Worm (Caenorhabditis elegans) whole organism, late embryonic: ENCODE results near the gene dyf-4.
A peak's percentile ranks its signal among the peaks of the same experiment; 100 is the strongest.

Experiments
- C08G9.2 ChIP-seq: sonication (generic microtip); optimal IDR thresholded peaks from 2 replicates; lab custom pipeline; 2016; ENCODE audit warnings: mild to moderate bottlenecking, missing genetic modification characterization, moderate library complexity, missing compliant biosample characterization
- ama-1 ChIP-seq: fragments of 150-350 bp; optimal IDR thresholded peaks from 2 replicates; lab custom pipeline; 2014
- ceh-14 ChIP-seq: sonication (generic microtip); optimal IDR thresholded peaks from 2 replicates; lab custom pipeline; 2016; ENCODE audit warnings: missing genotype, missing genetic modification characterization, missing compliant biosample characterization
- ceh-18 ChIP-seq: sonication (generic microtip); optimal IDR thresholded peaks from 2 replicates; lab custom pipeline; 2016; ENCODE audit warnings: missing genetic modification characterization, missing compliant biosample characterization
- ceh-19 ChIP-seq: fragments of 200-800 bp; sonication (Bioruptor generic); optimal IDR thresholded peaks from 2 replicates; lab custom pipeline; 2018; ENCODE audit warnings: mild to moderate bottlenecking, missing genetic modification characterization, missing compliant biosample characterization
- ceh-30 ChIP-seq: fragments of 150-350 bp; optimal IDR thresholded peaks from 2 replicates; lab custom pipeline; 2014; ENCODE audit warnings: missing biosample characterization, missing genetic modification characterization
- ceh-48 ChIP-seq: sonication (generic microtip); optimal IDR thresholded peaks from 2 replicates; lab custom pipeline; 2016; ENCODE audit warnings: missing genetic modification characterization, inconsistent platforms, missing compliant biosample characterization
- ceh-6 ChIP-seq: fragments of 200-800 bp; sonication (Bioruptor generic); optimal IDR thresholded peaks from 2 replicates; lab custom pipeline; 2018; ENCODE audit warnings: mild to moderate bottlenecking, missing genetic modification characterization, missing compliant biosample characterization
- ceh-9 ChIP-seq: sonication (generic microtip); optimal IDR thresholded peaks from 2 replicates; lab custom pipeline; 2016; ENCODE audit warnings: mild to moderate bottlenecking, missing genetic modification characterization, inconsistent platforms, missing compliant biosample characterization
- dve-1 ChIP-seq: sonication (generic microtip); optimal IDR thresholded peaks from 2 replicates; lab custom pipeline; 2017; ENCODE audit warnings: antibody characterized with exemption, mild to moderate bottlenecking, missing genetic modification characterization, missing compliant biosample characterization
- elt-2 ChIP-seq: sonication (generic microtip); optimal IDR thresholded peaks from 2 replicates; lab custom pipeline; 2016; ENCODE audit warnings: missing genetic modification reagents, missing genetic modification characterization, missing compliant biosample characterization
- ets-4 ChIP-seq: sonication (generic microtip); optimal IDR thresholded peaks from 2 replicates; lab custom pipeline; 2016; ENCODE audit warnings: missing genetic modification characterization, missing compliant biosample characterization
- eyg-1 ChIP-seq: sonication (generic microtip); optimal IDR thresholded peaks from 2 replicates; lab custom pipeline; 2016; ENCODE audit warnings: missing genotype, missing genetic modification characterization, missing compliant biosample characterization
- fax-1 ChIP-seq: sonication (generic microtip); optimal IDR thresholded peaks from 2 replicates; lab custom pipeline; 2016; ENCODE audit warnings: missing genotype, missing genetic modification characterization, missing compliant biosample characterization
- gmeb-2 ChIP-seq: sonication (generic microtip); optimal IDR thresholded peaks from 2 replicates; lab custom pipeline; 2016; ENCODE audit warnings: missing genetic modification characterization, inconsistent platforms, missing compliant biosample characterization
- hlh-6 ChIP-seq: sonication (generic microtip); optimal IDR thresholded peaks from 2 replicates; lab custom pipeline; 2016; ENCODE audit warnings: missing genotype, missing genetic modification characterization, missing compliant biosample characterization
- hlh-8 ChIP-seq: sonication (generic microtip); optimal IDR thresholded peaks from 2 replicates; lab custom pipeline; 2016; ENCODE audit warnings: missing genotype, missing genetic modification characterization, missing compliant biosample characterization
- madf-2 ChIP-seq: sonication (generic microtip); optimal IDR thresholded peaks from 2 replicates; lab custom pipeline; 2017; ENCODE audit warnings: missing genetic modification characterization, missing compliant biosample characterization
- nhr-11 ChIP-seq: fragments of 150-350 bp; optimal IDR thresholded peaks from 2 replicates; lab custom pipeline; 2014; ENCODE audit warnings: missing biosample characterization, missing genetic modification characterization
- nhr-232 ChIP-seq: sonication (generic microtip); optimal IDR thresholded peaks from 2 replicates; lab custom pipeline; 2016; ENCODE audit warnings: missing genetic modification characterization, missing compliant biosample characterization
- odd-2 ChIP-seq: sonication (generic microtip); optimal IDR thresholded peaks from 2 replicates; lab custom pipeline; 2017; ENCODE audit warnings: antibody characterized with exemption, mild to moderate bottlenecking, missing genetic modification characterization, missing compliant biosample characterization
- pag-3 ChIP-seq: sonication (generic microtip); optimal IDR thresholded peaks from 2 replicates; lab custom pipeline; 2016; ENCODE audit warnings: missing compliant biosample characterization, missing genetic modification characterization, borderline replicate concordance
- pqm-1 ChIP-seq: sonication (generic microtip); optimal IDR thresholded peaks from 2 replicates; lab custom pipeline; 2016; ENCODE audit warnings: missing genetic modification characterization, missing compliant biosample characterization
- pros-1 ChIP-seq: fragments of 150-350 bp; optimal IDR thresholded peaks from 2 replicates; lab custom pipeline; 2014; ENCODE audit warnings: missing biosample characterization, missing genetic modification reagents, missing genetic modification characterization
- ref-2 ChIP-seq: sonication (generic microtip); optimal IDR thresholded peaks from 2 replicates; lab custom pipeline; 2016; ENCODE audit warnings: missing genetic modification characterization, missing compliant biosample characterization
- sdc-2 ChIP-seq: sonication (generic microtip); optimal IDR thresholded peaks from 2 replicates; lab custom pipeline; 2016; ENCODE audit warnings: missing genotype, missing genetic modification characterization, missing compliant biosample characterization
- sox-2 ChIP-seq: fragments of 200-800 bp; sonication (Bioruptor generic); IDR thresholded peaks from 2 replicates; pipeline ENCODE4 v1.3.6; 2022; ENCODE audit warnings: missing genetic modification reagents, missing genetic modification characterization, missing compliant biosample characterization
- syd-9 ChIP-seq: sonication (generic microtip); optimal IDR thresholded peaks from 2 replicates; lab custom pipeline; 2016; ENCODE audit warnings: mild to moderate bottlenecking, missing genetic modification characterization, moderate library complexity, missing compliant biosample characterization
- tbx-2 ChIP-seq: sonication (generic microtip); optimal IDR thresholded peaks from 2 replicates; lab custom pipeline; 2016; ENCODE audit warnings: missing genetic modification characterization, missing compliant biosample characterization
- ttx-3 ChIP-seq: sonication (generic microtip); optimal IDR thresholded peaks from 2 replicates; lab custom pipeline; 2016; ENCODE audit warnings: missing genetic modification reagents, missing genetic modification characterization, missing compliant biosample characterization
- unc-55 ChIP-seq: sonication (generic microtip); optimal IDR thresholded peaks from 2 replicates; lab custom pipeline; 2017; ENCODE audit warnings: missing biosample characterization, missing genetic modification reagents, missing genetic modification characterization
- zip-5 ChIP-seq: sonication (generic microtip); optimal IDR thresholded peaks from 2 replicates; lab custom pipeline; 2016; ENCODE audit warnings: missing genetic modification characterization, missing compliant biosample characterization

dyf-4 gene

ce11 chrV:12491070-12491643 is 34.4 kb downstream of the dyf-4 start:
- no peak for TF ChIP-seq sdc-2
- no peak for TF ChIP-seq elt-2 (tag; lab: Kevin White, UChicago)

- no peak for TF ChIP-seq ceh-14 (tag; lab: Kevin White, UChicago)
These were observed 37.5 kb downstream of the dyf-4 start for ce11 chrV:12488002-12488401.

ce11 chrV:12486934-12487333 is 38.6 kb downstream of the dyf-4 start, which contains the start of gene inx-11:
Gene inx-11, plus strand, starts transcription at chrV:12487234.
- TF ChIP-seq ceh-19 (GFP tag; lab: Kevin White, UChicago): no peak
- TF ChIP-seq hlh-8: no peak
- TF ChIP-seq ceh-9 (tag; lab: Kevin White, UChicago): no peak
- TF ChIP-seq sox-2: no peak
- TF ChIP-seq, all 69 proteins: peak for 0

- TF ChIP-seq ceh-6 (GFP tag; lab: Kevin White, UChicago) (no peak), odd-2 (tag; lab: Kevin White, UChicago) (no peak)
These were observed 41.0 kb downstream of the dyf-4 start, which contains the start of gene srt-39 for ce11 chrV:12484585-12484984. Gene srt-39, plus strand, starts transcription at chrV:12484885.

ce11 chrV:12478990-12479389 is 46.5 kb downstream of the dyf-4 start:
- peak; percentile 49 for TF ChIP-seq ceh-18 (tag; lab: Kevin White, UChicago)
- TF ChIP-seq ets-4 (tag; lab: Kevin White, UChicago): no peak
- TF ChIP-seq nhr-232 (tag; lab: Kevin White, UChicago): no peak
- TF ChIP-seq ceh-48: no peak
- no peak for TF ChIP-seq nhr-11

ce11 chrV:12478111-12478510 is 47.4 kb downstream of the dyf-4 start, which contains the start of gene atn-1:
Gene atn-1, plus strand, starts transcription at chrV:12478411.
- TF ChIP-seq ceh-48 (no peak), ama-1 (lab: Kevin White, UChicago) (no peak), sox-2 (no peak), nhr-232 (tag; lab: Kevin White, UChicago) (no peak), pros-1 (tag; lab: Kevin White, UChicago) (no peak), pag-3 (no peak), madf-2 (tag; lab: Kevin White, UChicago) (no peak), pqm-1 (tag; lab: Kevin White, UChicago) (no peak), syd-9 (tag; lab: Kevin White, UChicago) (no peak), ref-2 (no peak), hlh-6 (tag; lab: Kevin White, UChicago) (no peak)
- TF ChIP-seq, all 69 proteins: peak for 0

ce11 chrV:12477139-12477538 is 48.4 kb downstream of the dyf-4 start:
- TF ChIP-seq ceh-9 (tag; lab: Kevin White, UChicago) (no peak), C08G9.2 (tag; lab: Kevin White, UChicago) (no peak), dve-1 (tag; lab: Kevin White, UChicago) (no peak), gmeb-2 (no peak), ceh-14 (tag; lab: Kevin White, UChicago) (no peak), ceh-18 (tag; lab: Kevin White, UChicago) (peak; percentile 69), pros-1 (tag; lab: Kevin White, UChicago) (no peak), fax-1 (tag; lab: Kevin White, UChicago) (no peak), zip-5 (no peak), odd-2 (tag; lab: Kevin White, UChicago) (no peak), tbx-2 (tag; lab: Kevin White, UChicago) (no peak), eyg-1 (tag; lab: Kevin White, UChicago) (no peak), pag-3 (no peak), ceh-6 (GFP tag; lab: Kevin White, UChicago) (no peak), ttx-3 (tag; lab: Kevin White, UChicago) (no peak), ceh-30 (no peak), unc-55 (GFP tag; lab: Kevin White, UChicago) (peak; percentile 33)
